Worm (Caenorhabditis elegans) whole organism, L3 larva: ENCODE measurements around the gene dlat-2.

Experiments
- R02D3.7 ChIP-seq: fragments of 150-350 bp; optimal IDR thresholded peaks from 2 replicates; lab custom pipeline; 2014; ENCODE audit warnings: missing biosample characterization, missing genetic modification characterization
- ZK546.5 ChIP-seq: sonication (generic microtip); optimal IDR thresholded peaks from 2 replicates; lab custom pipeline; 2017; ENCODE audit warnings: missing biosample characterization, missing genetic modification characterization
- aly-2 ChIP-seq: fragments of 150-350 bp; optimal IDR thresholded peaks from 2 replicates; lab custom pipeline; 2014; ENCODE audit warnings: missing biosample characterization, missing genetic modification characterization
- ama-1 ChIP-seq: fragments of 150-350 bp; optimal IDR thresholded peaks from 2 replicates; lab custom pipeline; 2018
- ceh-28 ChIP-seq: fragments of 150-350 bp; optimal IDR thresholded peaks from 2 replicates; lab custom pipeline; 2014; ENCODE audit warnings: missing biosample characterization, missing genetic modification reagents, missing genetic modification characterization
- ceh-82 ChIP-seq: fragments of 150-350 bp; optimal IDR thresholded peaks from 2 replicates; lab custom pipeline; 2014; ENCODE audit warnings: missing biosample characterization, missing genetic modification characterization
- ceh-9 ChIP-seq: sonication (generic microtip); optimal IDR thresholded peaks from 2 replicates; lab custom pipeline; 2018; ENCODE audit warnings: missing biosample characterization, missing genetic modification characterization
- daf-12 ChIP-seq: fragments of 150-350 bp; optimal IDR thresholded peaks from 2 replicates; lab custom pipeline; 2014; ENCODE audit warnings: missing biosample characterization, missing genetic modification reagents, missing genetic modification characterization
- egl-27 ChIP-seq: sonication (generic microtip); optimal IDR thresholded peaks from 4 replicates; lab custom pipeline; 2017; ENCODE audit warnings: missing biosample characterization, missing genetic modification reagents, missing genetic modification characterization
- elt-1 ChIP-seq: fragments of 150-350 bp; optimal IDR thresholded peaks from 2 replicates; lab custom pipeline; 2014; ENCODE audit warnings: missing biosample characterization, missing genetic modification characterization
- elt-2 ChIP-seq: sonication (generic microtip); optimal IDR thresholded peaks from 2 replicates; lab custom pipeline; 2016; ENCODE audit warnings: missing genetic modification reagents, mild to moderate bottlenecking, missing genetic modification characterization, missing compliant biosample characterization
- elt-3 ChIP-seq, 3 experiments: fragments of 150-350 bp in 1 of 3; sonication (generic microtip) in 2 of 3; optimal IDR thresholded peaks; 2 replicates in 2 of 3; 4 replicates in 1 of 3; lab custom pipeline; 2014 to 2017; ENCODE audit warnings: missing biosample characterization in 3 of 3, missing genetic modification characterization in 3 of 3
- fkh-10 ChIP-seq: sonication (generic microtip); optimal IDR thresholded peaks from 2 replicates; lab custom pipeline; 2017; ENCODE audit warnings: missing biosample characterization, missing genetic modification reagents, missing genetic modification characterization
- fkh-2 ChIP-seq: fragments of 150-350 bp; optimal IDR thresholded peaks from 2 replicates; lab custom pipeline; 2014; ENCODE audit warnings: missing biosample characterization, missing genetic modification reagents, missing genetic modification characterization
- fos-1 ChIP-seq: fragments of 150-350 bp; optimal IDR thresholded peaks from 2 replicates; lab custom pipeline; 2014; ENCODE audit warnings: missing biosample characterization, missing genetic modification characterization
- hmg-11 ChIP-seq: sonication (generic microtip); optimal IDR thresholded peaks from 2 replicates; lab custom pipeline; 2016; ENCODE audit warnings: missing genetic modification characterization, missing compliant biosample characterization
- jun-1 ChIP-seq: fragments of 150-350 bp; optimal IDR thresholded peaks from 2 replicates; lab custom pipeline; 2014; ENCODE audit warnings: missing biosample characterization, missing genetic modification reagents, missing genetic modification characterization
- lin-15B ChIP-seq: fragments of 150-350 bp; optimal IDR thresholded peaks from 2 replicates; lab custom pipeline; 2014; ENCODE audit warnings: missing biosample characterization, missing genetic modification characterization
- lin-39 ChIP-seq: fragments of 150-350 bp; optimal IDR thresholded peaks from 2 replicates; lab custom pipeline; 2018; ENCODE audit warnings: missing biosample characterization, missing genetic modification reagents, missing genetic modification characterization
- mdl-1 ChIP-seq: fragments of 150-350 bp; optimal IDR thresholded peaks from 2 replicates; lab custom pipeline; 2014; ENCODE audit warnings: missing biosample characterization, missing genetic modification characterization
- mml-1 ChIP-seq: fragments of 150-350 bp; sonication (generic microtip); optimal IDR thresholded peaks from 3 replicates; lab custom pipeline; 2014; ENCODE audit warnings: missing biosample characterization, missing genetic modification characterization
- nhr-11 ChIP-seq: fragments of 150-350 bp; optimal IDR thresholded peaks from 2 replicates; lab custom pipeline; 2014; ENCODE audit warnings: missing biosample characterization, missing genetic modification characterization
- nhr-23 ChIP-seq: fragments of 150-350 bp; optimal IDR thresholded peaks from 2 replicates; lab custom pipeline; 2014; ENCODE audit warnings: missing biosample characterization, missing genetic modification reagents, missing genetic modification characterization
- nhr-237 ChIP-seq: fragments of 150-350 bp; optimal IDR thresholded peaks from 2 replicates; lab custom pipeline; 2014; ENCODE audit warnings: missing biosample characterization, missing genetic modification characterization
- nhr-25 ChIP-seq: sonication (generic microtip); optimal IDR thresholded peaks from 2 replicates; lab custom pipeline; 2017; ENCODE audit warnings: missing biosample characterization, missing genetic modification characterization
- nhr-28 ChIP-seq: fragments of 150-350 bp; optimal IDR thresholded peaks from 2 replicates; lab custom pipeline; 2014; ENCODE audit warnings: missing biosample characterization, missing genetic modification characterization
- nhr-43 ChIP-seq: sonication (generic microtip); optimal IDR thresholded peaks from 2 replicates; lab custom pipeline; 2016; ENCODE audit warnings: mild to moderate bottlenecking, missing genetic modification characterization, missing compliant biosample characterization; ENCODE audit not compliant: poor library complexity, severe bottlenecking
- nhr-67 ChIP-seq: fragments of 150-350 bp; optimal IDR thresholded peaks from 2 replicates; lab custom pipeline; 2014; ENCODE audit warnings: missing biosample characterization, missing genetic modification characterization
- nhr-76 ChIP-seq: fragments of 150-350 bp; sonication (generic microtip); optimal IDR thresholded peaks from 5 replicates; lab custom pipeline; 2014; ENCODE audit warnings: missing biosample characterization, missing genetic modification characterization
- nhr-77 ChIP-seq: fragments of 150-350 bp; optimal IDR thresholded peaks from 2 replicates; lab custom pipeline; 2014; ENCODE audit warnings: missing biosample characterization, missing genetic modification characterization
- pha-4 ChIP-seq: fragments of 150-350 bp; optimal IDR thresholded peaks from 2 replicates; lab custom pipeline; 2014; ENCODE audit warnings: missing biosample characterization, missing genetic modification reagents, missing genetic modification characterization
- pqm-1 ChIP-seq: fragments of 150-350 bp; optimal IDR thresholded peaks from 2 replicates; lab custom pipeline; 2017; ENCODE audit warnings: missing biosample characterization, missing genetic modification characterization, inconsistent platforms
- sea-2 ChIP-seq: fragments of 150-350 bp; sonication (generic microtip); optimal IDR thresholded peaks from 4 replicates; lab custom pipeline; 2014; ENCODE audit warnings: missing biosample characterization, missing genetic modification reagents, missing genetic modification characterization
- tbx-2 ChIP-seq: sonication (generic microtip); optimal IDR thresholded peaks from 2 replicates; lab custom pipeline; 2016; ENCODE audit warnings: mild to moderate bottlenecking, missing genetic modification characterization, missing compliant biosample characterization
- unc-39 ChIP-seq: sonication (generic microtip); optimal IDR thresholded peaks from 4 replicates; lab custom pipeline; 2017; ENCODE audit warnings: missing biosample characterization, missing genetic modification characterization
- unc-62 ChIP-seq: fragments of 150-350 bp; sonication (generic microtip); optimal IDR thresholded peaks from 4 replicates; lab custom pipeline; 2014; ENCODE audit warnings: missing biosample characterization, missing genetic modification reagents, missing genetic modification characterization
- zag-1 ChIP-seq: fragments of 150-350 bp; optimal IDR thresholded peaks from 2 replicates; lab custom pipeline; 2014; ENCODE audit warnings: missing biosample characterization, missing genetic modification characterization
- ztf-11 ChIP-seq: fragments of 150-350 bp; optimal IDR thresholded peaks from 2 replicates; lab custom pipeline; 2014; ENCODE audit warnings: missing biosample characterization, missing genetic modification characterization
- ztf-4 ChIP-seq: fragments of 150-350 bp; optimal IDR thresholded peaks from 2 replicates; lab custom pipeline; 2014; ENCODE audit warnings: missing biosample characterization, missing genetic modification characterization

The dlat-2 gene

DNA sequence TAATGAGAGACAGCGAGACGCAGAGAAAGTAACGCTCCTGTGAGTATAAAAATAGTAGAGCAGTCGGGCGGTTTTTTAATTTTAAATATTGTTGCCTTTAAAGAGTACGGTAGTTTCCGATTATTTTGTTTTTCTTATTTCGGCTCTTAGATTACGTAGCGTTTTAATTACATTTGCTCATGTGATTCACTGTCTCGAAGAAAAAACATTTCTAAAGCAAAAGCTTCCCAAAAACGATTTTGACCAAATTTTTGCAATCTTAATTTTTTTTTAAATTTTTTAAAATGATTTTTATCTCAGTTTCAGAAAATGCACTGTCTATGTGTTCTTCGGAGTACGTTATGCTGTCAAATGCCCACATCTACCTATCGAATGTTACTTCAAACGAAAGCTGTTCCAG is 4.3 kb upstream of the dlat-2 start, which contains the start of gene haf-1:
TSS of gene haf-1 (plus strand) at position 301 of the 400 bp plus-strand sequence.
- TF ChIP-seq mml-1 (tag; lab: Kevin White, UChicago): no peak
- no peak for TF ChIP-seq aly-2 (tag; lab: Kevin White, UChicago)
- TF ChIP-seq nhr-237 (tag; lab: Kevin White, UChicago): no peak
- no peak for TF ChIP-seq ceh-9 (tag; lab: Kevin White, UChicago)
- no peak for TF ChIP-seq nhr-11
- TF ChIP-seq fos-1: no peak
- TF ChIP-seq unc-39 (tag; lab: Kevin White, UChicago): no peak
- no peak for TF ChIP-seq R02D3.7 (tag; lab: Kevin White, UChicago)
- TF ChIP-seq egl-27 (tag; lab: Kevin White, UChicago): no peak
- peak; percentile 45 for TF ChIP-seq pqm-1 (tag; lab: Kevin White, UChicago)
- peak; percentile 43 for TF ChIP-seq pha-4
- TF ChIP-seq tbx-2 (tag; lab: Kevin White, UChicago): no peak

- TF ChIP-seq ceh-82 (tag; lab: Kevin White, UChicago): no peak
- no peak for TF ChIP-seq ZK546.5
- no peak for TF ChIP-seq hmg-11 (tag; lab: Kevin White, UChicago)
- TF ChIP-seq elt-3 (tag; optimal IDR thresholded peaks at IDR 0.05; lab: Kevin White, UChicago): no peak
- no peak for TF ChIP-seq nhr-43 (tag; lab: Kevin White, UChicago)
- TF ChIP-seq nhr-28 (tag; lab: Kevin White, UChicago): no peak
- no peak for TF ChIP-seq pqm-1 (tag; lab: Kevin White, UChicago)
Measured at ce11 chrIV:17382029-17382428, 1.6 kb downstream of the dlat-2 start, which contains the start of gene C30H6.8. Gene C30H6.8, plus strand, starts transcription at chrIV:17382329.

ce11 chrIV:17383046-17383445 is 2.6 kb downstream of the dlat-2 start, which contains the start of gene C30H6.12:
Gene C30H6.12, plus strand, starts transcription at chrIV:17383346.
- TF ChIP-seq daf-12: no peak
- no peak for TF ChIP-seq elt-1 (tag; lab: Kevin White, UChicago)
- no peak for TF ChIP-seq ztf-4 (tag; lab: Kevin White, UChicago)
- no peak for TF ChIP-seq nhr-76 (tag; lab: Kevin White, UChicago)
- no peak for TF ChIP-seq fkh-10 (GFP tag; lab: Kevin White, UChicago)
- TF ChIP-seq unc-62 (GFP tag; lab: Kevin White, UChicago): no peak
- TF ChIP-seq R02D3.7 (tag; lab: Kevin White, UChicago): no peak
- no peak for TF ChIP-seq nhr-28 (tag; lab: Kevin White, UChicago)
- no peak for TF ChIP-seq ztf-11 (tag; lab: Kevin White, UChicago)
- no peak for TF ChIP-seq nhr-77 (tag; lab: Kevin White, UChicago)
- TF ChIP-seq pqm-1 (tag; lab: Kevin White, UChicago): no peak
- no peak for TF ChIP-seq elt-2 (tag; lab: Kevin White, UChicago)
- no peak for TF ChIP-seq zag-1 (tag; lab: Kevin White, UChicago)
- TF ChIP-seq ceh-28 (tag; lab: Kevin White, UChicago): no peak
- TF ChIP-seq sea-2: no peak

ce11 chrIV:17387442-17387967 is 7.1 kb downstream of the dlat-2 start, which contains the start of gene T02D1.8:
Gene T02D1.8, minus strand, starts transcription at chrIV:17387492.
- TF ChIP-seq elt-2 (tag; lab: Kevin White, UChicago) (peak; percentile 67), mdl-1 (tag; lab: Kevin White, UChicago) (no peak), ama-1 (lab: Kevin White, UChicago) (no peak), lin-15B (tag; lab: Kevin White, UChicago) (no peak)

DNA sequence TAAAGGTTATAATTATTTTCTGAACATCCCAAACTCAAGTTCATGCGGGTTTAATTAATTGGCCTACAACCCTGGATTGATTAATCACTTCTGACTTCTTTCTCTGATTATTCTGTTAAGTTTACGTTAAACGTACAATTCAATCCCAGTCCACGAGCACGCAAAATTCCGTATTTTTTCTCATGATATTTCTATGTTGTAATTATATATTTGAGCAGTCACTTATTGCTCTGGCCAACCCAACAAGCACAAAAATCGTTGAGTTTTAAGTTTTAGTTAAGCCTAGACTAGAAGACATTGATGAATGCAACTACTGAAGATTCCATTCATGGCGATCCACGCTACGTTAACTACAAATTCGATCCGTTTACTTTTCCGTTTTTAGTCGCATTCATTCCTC is 15.5 kb downstream of the dlat-2 start, which contains the start of gene sru-15:
TSS of gene sru-15 (plus strand) at position 301 of the 400 bp plus-strand sequence.
- TF ChIP-seq pha-4 (no peak), jun-1 (no peak), unc-39 (tag; lab: Kevin White, UChicago) (no peak), mml-1 (tag; lab: Kevin White, UChicago) (no peak), lin-15B (tag; lab: Kevin White, UChicago) (no peak), mdl-1 (tag; lab: Kevin White, UChicago) (no peak), ztf-11 (tag; lab: Kevin White, UChicago) (no peak), ceh-82 (tag; lab: Kevin White, UChicago) (no peak), unc-62 (GFP tag; lab: Kevin White, UChicago) (no peak), nhr-67 (tag; lab: Kevin White, UChicago) (no peak), fkh-2 (tag; lab: Kevin White, UChicago) (no peak), lin-39 (tag; lab: Kevin White, UChicago) (no peak), elt-1 (tag; lab: Kevin White, UChicago) (no peak), nhr-77 (tag; lab: Kevin White, UChicago) (no peak), nhr-25 (no peak), nhr-23 (no peak)
